Fruit fly (Drosophila melanogaster): Measurements from ENCODE around the gene Zw.

The Zw gene

DNA sequence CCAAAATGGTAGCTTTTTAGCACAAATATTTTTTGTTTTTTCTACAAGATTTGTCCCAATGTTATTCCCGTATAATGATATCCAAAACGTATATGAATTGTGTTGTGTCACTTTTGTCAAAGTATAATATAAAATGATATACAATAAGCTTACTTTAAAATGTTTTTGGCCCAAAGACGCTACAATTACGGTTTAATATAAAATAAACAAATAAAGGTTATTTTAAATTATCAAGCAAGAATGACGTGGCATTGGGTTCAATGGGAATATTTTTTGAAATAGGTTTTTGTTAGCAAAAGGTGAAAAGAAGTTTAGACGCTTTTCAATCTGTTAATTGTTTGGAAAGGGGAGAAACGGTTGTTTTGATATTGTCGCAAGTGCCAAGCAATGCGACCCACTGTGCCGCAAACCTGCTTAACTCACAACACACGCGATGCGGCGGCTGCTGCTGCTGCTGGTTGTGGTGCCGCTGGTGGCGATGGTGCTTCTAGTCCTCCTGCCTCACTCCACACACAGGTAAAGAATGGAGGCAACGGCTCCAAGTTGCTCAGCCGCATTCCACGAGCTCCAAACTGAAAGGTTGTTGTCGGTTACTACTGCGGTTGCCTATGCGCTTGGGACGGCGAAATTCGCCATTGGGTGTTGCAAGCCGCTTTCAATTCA lies 3.7 kb upstream of the Zw start (continued):
- TF ChIP-seq vri (GFP tag; optimal IDR thresholded peaks at IDR 0.05) = no peak
- peak; percentile 50 for TF ChIP-seq CG3032 (tag; optimal IDR thresholded peaks at IDR 0.05)
- peak; percentile 43 for TF ChIP-seq OdsH (GFP tag; optimal IDR thresholded peaks at IDR 0.05)
- no peak for TF ChIP-seq fd85E (GFP tag; optimal IDR thresholded peaks at IDR 0.05)
- peak; percentile 10; the same call in 1 of the 3 replicates for TF ChIP-seq eg (GFP tag; IDR thresholded peaks at IDR 0.05)
- peak; percentile 35 for TF ChIP-seq Eip75B (GFP tag; optimal IDR thresholded peaks at IDR 0.05)
- peak; percentile 28 for TF ChIP-seq CG11762 (GFP tag; optimal IDR thresholded peaks at IDR 0.05; ENCODE audit: insufficient read depth)
- no peak for TF ChIP-seq CG10669 (GFP tag; optimal IDR thresholded peaks at IDR 0.05)
- TF ChIP-seq CG3919 (GFP tag; optimal IDR thresholded peaks at IDR 0.05) = peak; percentile 51
- peak; percentile 9 for TF ChIP-seq CG7368 (GFP tag; optimal IDR thresholded peaks at IDR 0.05)
- peak; percentile 34 for TF ChIP-seq spab (GFP tag; optimal IDR thresholded peaks at IDR 0.05)
- no peak for TF ChIP-seq CG11294 (GFP tag; IDR thresholded peaks at IDR 0.05)
- TF ChIP-seq Sox15 (GFP tag; optimal IDR thresholded peaks at IDR 0.05) = no peak
- no peak for TF ChIP-seq fkh (GFP tag; optimal IDR thresholded peaks at IDR 0.05)
- no peak for TF ChIP-seq CG8319 (GFP tag; optimal IDR thresholded peaks at IDR 0.05)
- TF ChIP-seq CG6276 (GFP tag; optimal IDR thresholded peaks at IDR 0.05) = peak; percentile 64
- TF ChIP-seq Hr4 (GFP tag; optimal IDR thresholded peaks at IDR 0.05) = peak; percentile 35
- TF ChIP-seq Met (GFP tag; optimal IDR thresholded peaks at IDR 0.05) = peak; percentile 64
- TF ChIP-seq CG6854 (GFP tag; optimal IDR thresholded peaks at IDR 0.05) = no peak
- TF ChIP-seq CG11902 (GFP tag; optimal IDR thresholded peaks at IDR 0.05) = no peak
- TF ChIP-seq CG6163 (GFP tag; IDR thresholded peaks at IDR 0.05) = 0 out of 3 replicates have a peak, but pooled peaks have one; percentile 26
- peak; percentile 66 for TF ChIP-seq esn (GFP tag; optimal IDR thresholded peaks at IDR 0.05)
- peak; percentile 55 for TF ChIP-seq lz (GFP tag; optimal IDR thresholded peaks at IDR 0.05)
- TF ChIP-seq CG4318 (GFP tag; optimal IDR thresholded peaks at IDR 0.05) = no peak
- TF ChIP-seq achi (GFP tag; optimal IDR thresholded peaks at IDR 0.05) = peak; percentile 47
- TF ChIP-seq dsx (GFP tag; optimal IDR thresholded peaks at IDR 0.05; ENCODE audit: poor library complexity, severe bottlenecking) = no peak

DNA sequence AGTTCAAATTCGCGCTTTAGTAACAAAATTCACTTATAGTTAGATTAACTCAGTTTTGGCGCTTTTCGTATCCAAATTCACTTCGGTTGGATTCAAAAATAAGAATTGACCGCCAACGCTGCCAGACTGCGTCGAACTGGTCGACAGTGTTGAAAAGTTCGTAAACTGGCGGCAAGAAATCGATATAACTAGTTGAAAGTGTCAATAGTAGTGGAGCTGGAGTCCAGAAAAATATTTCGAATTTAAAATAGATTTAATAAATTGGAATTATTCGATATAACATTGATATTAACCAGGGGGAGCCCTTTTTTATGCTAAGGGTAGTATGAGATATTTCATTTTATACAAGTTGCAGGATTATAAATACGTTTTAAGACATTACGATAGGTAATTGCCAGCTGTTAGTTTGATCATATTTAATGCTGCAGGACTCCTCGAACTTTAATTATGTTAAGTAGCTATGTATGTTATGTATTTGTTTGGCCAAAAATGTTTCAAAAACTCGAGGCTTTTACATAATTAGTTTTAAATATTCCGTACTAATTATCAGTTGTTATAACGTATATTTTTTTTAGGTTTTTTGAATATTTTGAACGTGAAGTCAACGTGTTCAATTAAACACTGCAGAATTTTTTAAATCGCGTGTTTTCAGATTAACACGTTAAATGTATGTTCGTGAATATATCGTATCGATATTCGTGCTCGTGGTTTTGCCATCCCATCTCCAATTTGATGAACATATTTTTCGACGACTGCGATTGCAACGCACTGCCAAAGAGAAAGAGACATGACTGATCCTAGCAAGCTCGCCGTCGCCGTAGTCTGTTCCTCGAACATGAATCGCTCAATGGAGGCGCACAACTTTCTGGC lies 3.0 kb upstream of the Zw start, which contains the start of the genes CG14223 and Ssu72:
Gene CG14223 (minus strand): TSS at position 113 of the 870 bp plus-strand sequence.
Gene Ssu72 (plus strand): TSS at position 703 of the 870 bp plus-strand sequence.
- TF ChIP-seq CG6163 (GFP tag; IDR thresholded peaks at IDR 0.05) = no peak
- TF ChIP-seq ss (GFP tag; optimal IDR thresholded peaks at IDR 0.05) = no peak
- TF ChIP-seq CG10631 (GFP tag; optimal IDR thresholded peaks at IDR 0.05) = peak; percentile 15
- peak; percentile 22 for TF ChIP-seq esn (GFP tag; optimal IDR thresholded peaks at IDR 0.05)
- no peak for TF ChIP-seq CG16779 (tag; optimal IDR thresholded peaks at IDR 0.05)
- TF ChIP-seq CG4318 (GFP tag; optimal IDR thresholded peaks at IDR 0.05) = no peak
- TF ChIP-seq fd85E (GFP tag; optimal IDR thresholded peaks at IDR 0.05) = no peak
- no peak for TF ChIP-seq eg (GFP tag; IDR thresholded peaks at IDR 0.05)
- TF ChIP-seq topi (GFP tag; optimal IDR thresholded peaks at IDR 0.05) = peak; percentile 9
- TF ChIP-seq cyc (GFP tag; optimal IDR thresholded peaks at IDR 0.05) = no peak
- no peak for TF ChIP-seq lz (GFP tag; optimal IDR thresholded peaks at IDR 0.05)
- no peak for TF ChIP-seq Blimp-1 (GFP tag; optimal IDR thresholded peaks at IDR 0.05)
- TF ChIP-seq dac (GFP tag; optimal IDR thresholded peaks at IDR 0.05) = no peak
- TF ChIP-seq Sox102F (GFP tag; optimal IDR thresholded peaks at IDR 0.05) = no peak
- no peak for TF ChIP-seq fkh (GFP tag; optimal IDR thresholded peaks at IDR 0.05)
- no peak for TF ChIP-seq CG9139 (GFP tag; optimal IDR thresholded peaks at IDR 0.05)
- TF ChIP-seq Hr38 (GFP tag; optimal IDR thresholded peaks at IDR 0.05) = no peak
- no peak for TF ChIP-seq CG6276 (GFP tag; optimal IDR thresholded peaks at IDR 0.05)
- TF ChIP-seq Ets96B (tag; optimal IDR thresholded peaks at IDR 0.05) = no peak
- TF ChIP-seq Lpt (GFP tag; optimal IDR thresholded peaks at IDR 0.05) = no peak
- TF ChIP-seq Hr39 (GFP tag; optimal IDR thresholded peaks at IDR 0.05) = no peak
- no peak for TF ChIP-seq Eip75B (GFP tag; optimal IDR thresholded peaks at IDR 0.05)
- no peak for TF ChIP-seq Ets21C (GFP tag; optimal IDR thresholded peaks at IDR 0.05)
- TF ChIP-seq CG6854 (GFP tag; optimal IDR thresholded peaks at IDR 0.05) = no peak
- TF ChIP-seq salr (GFP tag; optimal IDR thresholded peaks at IDR 0.05) = peak in 1 of 2 experiments; percentile 19
- no peak for TF ChIP-seq OdsH (GFP tag; optimal IDR thresholded peaks at IDR 0.05)
- peak; percentile 4 for TF ChIP-seq Hr4 (GFP tag; optimal IDR thresholded peaks at IDR 0.05)
- no peak for TF ChIP-seq Sox15 (GFP tag; optimal IDR thresholded peaks at IDR 0.05)
- no peak for TF ChIP-seq vri (GFP tag; optimal IDR thresholded peaks at IDR 0.05)
- TF ChIP-seq CG8119 (GFP tag; IDR thresholded peaks at IDR 0.05) = no peak
- no peak for TF ChIP-seq CG1621 (tag; optimal IDR thresholded peaks at IDR 0.05)
- no peak for TF ChIP-seq CG8319 (GFP tag; optimal IDR thresholded peaks at IDR 0.05)
- TF ChIP-seq Eip78C (GFP tag) = peak; percentile 32
- TF ChIP-seq CG7368 (GFP tag; optimal IDR thresholded peaks at IDR 0.05) = no peak
- no peak for TF ChIP-seq CG11762 (GFP tag; optimal IDR thresholded peaks at IDR 0.05; ENCODE audit: insufficient read depth)
- TF ChIP-seq Met (GFP tag; optimal IDR thresholded peaks at IDR 0.05) = peak; percentile 32
